Worm (Caenorhabditis elegans) whole organism, midembryonic: ENCODE data around the gene AH9.3.
A peak's percentile ranks its signal among the peaks of the same experiment; 100 is the strongest.

Experiments used
- T22C8.4 ChIP-seq: fragments of 200-800 bp; sonication (Bioruptor generic); IDR thresholded peaks from 2 replicates; pipeline ENCODE4 v1.3.6; 2022; ENCODE audit warnings: missing genetic modification characterization, missing compliant biosample characterization
- cog-1 ChIP-seq: sonication (generic microtip); optimal IDR thresholded peaks from 2 replicates; lab custom pipeline; 2016; ENCODE audit warnings: missing genetic modification characterization, missing compliant biosample characterization
- flt-1 ChIP-seq: fragments of 200-800 bp; sonication (Bioruptor generic); IDR thresholded peaks from 2 replicates; pipeline ENCODE4 v1.3.6; 2022; ENCODE audit warnings: missing genetic modification characterization, missing compliant biosample characterization
- klf-2 ChIP-seq: fragments of 200-800 bp; sonication (Bioruptor generic); conservative IDR thresholded peaks from 2 replicates; pipeline ENCODE4 v1.3.6; 2022; ENCODE audit warnings: missing genetic modification reagents, missing genetic modification characterization, missing compliant biosample characterization
- med-1 ChIP-seq: sonication (generic microtip); optimal IDR thresholded peaks from 2 replicates; lab custom pipeline; 2017; ENCODE audit warnings: missing genetic modification characterization, mild to moderate bottlenecking, missing compliant biosample characterization, antibody characterized with exemption, missing genetic modification reagents; ENCODE audit not compliant: insufficient read depth
- ref-1 ChIP-seq: fragments of 200-800 bp; sonication (Bioruptor generic); conservative IDR thresholded peaks from 2 replicates; pipeline ENCODE4 v1.3.6; 2022; ENCODE audit warnings: missing genetic modification reagents, missing genetic modification characterization, missing compliant biosample characterization
- tab-1 ChIP-seq: fragments of 200-800 bp; sonication (Bioruptor generic); IDR thresholded peaks from 2 replicates; pipeline ENCODE4 v1.3.6; 2022; ENCODE audit warnings: missing genetic modification characterization, missing compliant biosample characterization
- ztf-23 ChIP-seq: fragments of 200-800 bp; sonication (Bioruptor generic); IDR thresholded peaks from 2 replicates; pipeline ENCODE4 v1.3.6; 2022; ENCODE audit warnings: missing genetic modification reagents, missing genetic modification characterization, missing compliant biosample characterization
- ztf-29 ChIP-seq: fragments of 200-800 bp; sonication (Bioruptor generic); IDR thresholded peaks from 2 replicates; pipeline ENCODE4 v1.3.6; 2022; ENCODE audit warnings: missing genetic modification reagents, missing genetic modification characterization, missing compliant biosample characterization

Gene AH9.3

ce11 chrX:2271429-2271828 is 10.5 kb upstream of the AH9.3 start:
- TF ChIP-seq T22C8.4, result no peak
- TF ChIP-seq klf-2 (GFP tag; lab: Robert Waterston, UW), result no peak

- TF ChIP-seq tab-1 (GFP tag; lab: Robert Waterston, UW) (no peak), klf-2 (GFP tag; lab: Robert Waterston, UW) (no peak), med-1 (GFP tag; lab: Kevin White, UChicago) (no peak), T22C8.4 (no peak), flt-1 (no peak)
Observed at ce11 chrX:2267956-2268355, 7.1 kb upstream of the AH9.3 start, which contains the start of gene AH9.6. Gene AH9.6 (minus strand): TSS chrX:2268138.

ce11 chrX:2266777-2267176 is 5.9 kb upstream of the AH9.3 start:
- no peak for TF ChIP-seq klf-2 (GFP tag; lab: Robert Waterston, UW)
- TF ChIP-seq ref-1 (GFP tag; lab: Robert Waterston, UW), result no peak
- TF ChIP-seq cog-1 (tag; lab: Kevin White, UChicago), result no peak
- no peak for TF ChIP-seq ztf-23
- TF ChIP-seq med-1 (GFP tag; lab: Kevin White, UChicago), result no peak
- no peak for TF ChIP-seq tab-1 (GFP tag; lab: Robert Waterston, UW)

ce11 chrX:2266366-2266765 is 5.5 kb upstream of the AH9.3 start:
- no peak for TF ChIP-seq ztf-23
- no peak for TF ChIP-seq ref-1 (GFP tag; lab: Robert Waterston, UW)
- no peak for TF ChIP-seq cog-1 (tag; lab: Kevin White, UChicago)
- no peak for TF ChIP-seq med-1 (GFP tag; lab: Kevin White, UChicago)
- TF ChIP-seq flt-1, result no peak

- TF ChIP-seq klf-2 (GFP tag; lab: Robert Waterston, UW), result no peak
- TF ChIP-seq T22C8.4, result no peak
- TF ChIP-seq ztf-29 (GFP tag; lab: Robert Waterston, UW), result no peak
- TF ChIP-seq cog-1 (tag; lab: Kevin White, UChicago), result no peak
- no peak for TF ChIP-seq flt-1
- TF ChIP-seq med-1 (GFP tag; lab: Kevin White, UChicago), result no peak
- TF ChIP-seq tab-1 (GFP tag; lab: Robert Waterston, UW), result no peak
- no peak for TF ChIP-seq ref-1 (GFP tag; lab: Robert Waterston, UW)
- TF ChIP-seq ztf-23, result no peak
Observed at ce11 chrX:2265069-2265468, 4.2 kb upstream of the AH9.3 start.

ce11 chrX:2262420-2262819 is 1.5 kb upstream of the AH9.3 start:
- no peak for TF ChIP-seq ref-1 (GFP tag; lab: Robert Waterston, UW)
- TF ChIP-seq flt-1, result no peak
- TF ChIP-seq klf-2 (GFP tag; lab: Robert Waterston, UW), result no peak
- no peak for TF ChIP-seq ztf-29 (GFP tag; lab: Robert Waterston, UW)
- no peak for TF ChIP-seq ztf-23
- no peak for TF ChIP-seq T22C8.4
- TF ChIP-seq cog-1 (tag; lab: Kevin White, UChicago), result no peak
- no peak for TF ChIP-seq med-1 (GFP tag; lab: Kevin White, UChicago)
- no peak for TF ChIP-seq tab-1 (GFP tag; lab: Robert Waterston, UW)

ce11 chrX:2258404-2258803 is 2.5 kb downstream of the AH9.3 start:
- no peak for TF ChIP-seq T22C8.4
- TF ChIP-seq ref-1 (GFP tag; lab: Robert Waterston, UW), result no peak
- no peak for TF ChIP-seq ztf-29 (GFP tag; lab: Robert Waterston, UW)
- TF ChIP-seq tab-1 (GFP tag; lab: Robert Waterston, UW), result no peak
- no peak for TF ChIP-seq klf-2 (GFP tag; lab: Robert Waterston, UW)
- TF ChIP-seq flt-1, result no peak
- TF ChIP-seq ztf-23, result no peak
- no peak for TF ChIP-seq med-1 (GFP tag; lab: Kevin White, UChicago)

- TF ChIP-seq ref-1 (GFP tag; lab: Robert Waterston, UW), result no peak
- TF ChIP-seq tab-1 (GFP tag; lab: Robert Waterston, UW), result no peak
- TF ChIP-seq T22C8.4, result no peak
- TF ChIP-seq cog-1 (tag; lab: Kevin White, UChicago), result no peak
Observed at ce11 chrX:2258001-2258400, 2.9 kb downstream of the AH9.3 start, which contains the start of gene crn-4. Gene crn-4 (minus strand): TSS chrX:2258101.

- TF ChIP-seq T22C8.4, result no peak
- TF ChIP-seq ztf-23, result no peak
- no peak for TF ChIP-seq cog-1 (tag; lab: Kevin White, UChicago)
- TF ChIP-seq ref-1 (GFP tag; lab: Robert Waterston, UW), result no peak
- no peak for TF ChIP-seq ztf-29 (GFP tag; lab: Robert Waterston, UW)
- no peak for TF ChIP-seq flt-1
- no peak for TF ChIP-seq med-1 (GFP tag; lab: Kevin White, UChicago)
- TF ChIP-seq klf-2 (GFP tag; lab: Robert Waterston, UW), result no peak
- no peak for TF ChIP-seq tab-1 (GFP tag; lab: Robert Waterston, UW)
Observed at ce11 chrX:2246908-2247307, 14.0 kb downstream of the AH9.3 start, which contains the start of gene AH9.1. Gene AH9.1 (minus strand): TSS chrX:2247008.

ce11 chrX:2242568-2243185 is 18.2 kb downstream of the AH9.3 start, which contains the start of gene rpl-11.2:
Gene rpl-11.2 (minus strand): TSS chrX:2242618.
- no peak for TF ChIP-seq med-1 (GFP tag; lab: Kevin White, UChicago)
- no peak for TF ChIP-seq tab-1 (GFP tag; lab: Robert Waterston, UW)
- no peak for TF ChIP-seq ztf-29 (GFP tag; lab: Robert Waterston, UW)
- TF ChIP-seq klf-2 (GFP tag; lab: Robert Waterston, UW), result no peak
- TF ChIP-seq flt-1, result peak; percentile 49; the same call in 1 of the 2 replicates
- peak; percentile 59 for TF ChIP-seq T22C8.4
- TF ChIP-seq ref-1 (GFP tag; lab: Robert Waterston, UW), result no peak
- peak; percentile 82 for TF ChIP-seq cog-1 (tag; lab: Kevin White, UChicago)
- TF ChIP-seq ztf-23, result peak; percentile 69; the same call in 1 of the 2 replicates
